Worm (Caenorhabditis elegans): ENCODE results near the gene dsc-4.

Gene dsc-4

DNA sequence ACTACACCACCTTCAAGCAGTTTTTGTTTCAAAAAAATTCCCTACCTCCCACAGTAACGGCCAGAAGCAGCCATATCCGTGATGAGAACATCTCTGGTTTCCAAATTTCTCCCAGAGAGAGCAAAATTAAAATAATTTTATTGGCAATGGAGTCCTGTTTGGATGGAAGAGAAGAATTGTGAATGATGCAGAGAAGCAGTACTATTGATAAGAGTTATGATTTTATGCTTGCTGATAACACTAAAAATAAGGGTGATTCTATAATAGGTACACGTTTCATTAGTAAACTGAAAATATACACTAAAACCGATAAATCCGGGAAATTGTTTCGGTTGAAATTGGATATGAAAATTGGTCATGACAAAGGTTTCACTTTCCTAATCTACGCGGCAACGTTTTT lies at the start of gene dsc-4:
TSS of gene dsc-4 (minus strand) at position 165 of the 400 bp plus-strand sequence.
- TF ChIP-seq fos-1 (tag; optimal IDR thresholded peaks at IDR 0.05) (peak; percentile 58), ceh-16 (tag; optimal IDR thresholded peaks at IDR 0.05) (no peak)

DNA sequence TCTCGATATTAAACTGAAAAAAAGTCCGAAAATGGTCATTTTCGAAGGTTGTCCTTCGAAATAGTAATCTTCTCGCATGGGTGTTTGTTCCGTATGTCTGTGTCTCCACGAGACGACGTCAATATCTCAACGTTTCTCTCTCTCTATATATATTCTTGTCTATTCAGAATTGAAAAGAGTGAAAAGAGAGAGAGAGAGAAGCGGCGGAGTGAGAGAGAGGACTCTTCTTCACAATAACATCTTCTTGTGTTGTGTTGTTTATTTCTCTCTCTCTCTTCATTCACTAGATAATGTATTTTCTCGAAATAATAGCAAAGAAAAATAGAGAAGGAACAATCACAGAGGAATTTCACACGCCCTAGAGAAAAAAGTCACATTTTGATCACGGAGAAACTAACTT lies 46.1 kb upstream of the dsc-4 start:
- TF ChIP-seq C34F6.9 (tag; optimal IDR thresholded peaks at IDR 0.05) (peak; percentile 76), unc-55 (GFP tag; optimal IDR thresholded peaks at IDR 0.05) (peak; percentile 77), sem-4 (tag; optimal IDR thresholded peaks at IDR 0.05) (no peak), lin-39 (tag; optimal IDR thresholded peaks at IDR 0.05) (no peak), elt-1 (tag; optimal IDR thresholded peaks at IDR 0.05) (no peak), blmp-1 (tag; optimal IDR thresholded peaks at IDR 0.05; ENCODE audit: insufficient read depth) (peak; percentile 57), mdl-1 (tag; optimal IDR thresholded peaks at IDR 0.05) (no peak), lsy-2 (tag; optimal IDR thresholded peaks at IDR 0.05) (peak in 1 of 2 experiments; percentile 59), fos-1 (tag; optimal IDR thresholded peaks at IDR 0.05) (peak; percentile 11), nhr-129 (tag; optimal IDR thresholded peaks at IDR 0.05) (peak; percentile 67), ceh-82 (tag; optimal IDR thresholded peaks at IDR 0.05) (no peak), R02D3.7 (tag; optimal IDR thresholded peaks at IDR 0.05) (no peak), ztf-11 (tag; optimal IDR thresholded peaks at IDR 0.05) (no peak), Y55F3AM.14 (GFP tag; optimal IDR thresholded peaks at IDR 0.05) (no peak), ztf-4 (tag; optimal IDR thresholded peaks at IDR 0.05) (no peak), crh-2 (tag; optimal IDR thresholded peaks at IDR 0.05) (peak; percentile 74), F13H6.1 (tag; optimal IDR thresholded peaks at IDR 0.05) (peak; percentile 7), sma-3 (GFP tag; optimal IDR thresholded peaks at IDR 0.05) (no peak), nhr-6 (tag; optimal IDR thresholded peaks at IDR 0.05) (peak; percentile 1), nhr-25 (tag; optimal IDR thresholded peaks at IDR 0.05) (peak; percentile 63), gmeb-1 (tag; optimal IDR thresholded peaks at IDR 0.05) (no peak), lin-11 (tag; optimal IDR thresholded peaks at IDR 0.05) (no peak), sma-9 (GFP tag; optimal IDR thresholded peaks at IDR 0.05) (peak; percentile 42), sma-9 (tag; optimal IDR thresholded peaks at IDR 0.05) (no peak)

DNA sequence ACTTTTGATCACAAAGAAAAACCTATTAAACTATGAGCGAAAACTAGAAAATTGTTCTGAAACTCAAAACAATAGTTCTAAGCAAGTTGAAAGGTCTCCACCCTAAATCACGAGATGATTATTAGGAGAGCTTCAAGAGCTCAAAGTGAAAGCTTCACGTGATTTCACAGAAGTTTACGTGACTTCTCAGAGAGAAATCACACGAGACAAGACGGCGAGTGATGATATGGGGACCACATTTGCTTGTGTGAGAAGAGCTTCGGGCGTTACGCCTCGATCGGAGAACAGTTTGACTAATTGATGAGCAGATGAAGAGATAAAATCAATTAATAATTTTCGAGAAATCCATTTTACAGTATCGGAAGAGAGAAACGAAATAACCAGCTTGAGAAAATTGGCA lies 44.6 kb upstream of the dsc-4 start:
- TF ChIP-seq peb-1 (tag; optimal IDR thresholded peaks at IDR 0.05) (no peak), nhr-237 (tag; optimal IDR thresholded peaks at IDR 0.05) (no peak), nhr-129 (tag; optimal IDR thresholded peaks at IDR 0.05) (peak; percentile 37), elt-1 (tag; optimal IDR thresholded peaks at IDR 0.05) (no peak), C34F6.9 (tag; optimal IDR thresholded peaks at IDR 0.05) (peak; percentile 28), ztf-11 (tag; optimal IDR thresholded peaks at IDR 0.05) (no peak)

DNA sequence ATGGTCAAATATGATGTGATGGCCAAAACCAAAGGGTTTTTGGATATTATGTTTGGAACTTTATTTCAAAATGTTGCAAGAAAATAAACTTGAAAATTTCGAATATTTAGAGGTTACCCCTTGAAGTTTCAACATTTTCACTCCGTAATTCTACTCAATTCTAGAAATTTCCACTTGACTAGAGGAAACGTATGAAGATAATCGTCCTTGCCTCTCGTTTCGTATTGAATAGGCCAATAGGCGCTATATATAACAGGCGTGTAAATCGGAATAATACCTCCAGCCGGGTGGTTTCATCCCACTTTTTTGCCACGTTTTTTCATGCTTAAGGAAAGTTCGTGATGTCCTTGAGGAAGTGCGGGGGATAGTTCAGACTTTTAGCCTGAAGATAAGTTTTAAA lies 22.9 kb upstream of the dsc-4 start:
- TF ChIP-seq lin-39 (tag; optimal IDR thresholded peaks at IDR 0.05) (no peak), crh-2 (tag; optimal IDR thresholded peaks at IDR 0.05) (no peak), unc-55 (GFP tag; optimal IDR thresholded peaks at IDR 0.05) (no peak)

DNA sequence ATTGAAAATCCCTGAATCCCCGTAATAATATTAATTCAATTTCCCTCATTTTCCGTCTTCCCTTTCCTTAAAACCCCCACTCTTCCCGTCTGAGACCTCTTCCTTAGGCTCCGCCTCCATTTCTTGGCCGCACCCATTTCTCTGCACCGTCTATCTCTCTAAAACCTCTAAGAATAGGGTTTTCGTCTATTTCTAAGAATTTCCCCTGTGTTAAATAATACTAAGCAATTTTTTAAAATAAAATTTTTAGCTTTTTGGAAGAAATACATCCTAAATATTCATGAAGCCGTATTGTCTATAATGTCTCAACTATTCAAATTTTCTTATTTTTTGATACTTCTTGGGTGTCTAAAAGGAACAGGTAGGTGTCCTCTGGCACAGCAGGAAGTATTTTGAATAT lies 19.2 kb upstream of the dsc-4 start, which contains the start of gene cdh-8:
TSS of gene cdh-8 (plus strand) at position 301 of the 400 bp plus-strand sequence.
- no peak for TF ChIP-seq nhr-77 (tag; optimal IDR thresholded peaks at IDR 0.05)

DNA sequence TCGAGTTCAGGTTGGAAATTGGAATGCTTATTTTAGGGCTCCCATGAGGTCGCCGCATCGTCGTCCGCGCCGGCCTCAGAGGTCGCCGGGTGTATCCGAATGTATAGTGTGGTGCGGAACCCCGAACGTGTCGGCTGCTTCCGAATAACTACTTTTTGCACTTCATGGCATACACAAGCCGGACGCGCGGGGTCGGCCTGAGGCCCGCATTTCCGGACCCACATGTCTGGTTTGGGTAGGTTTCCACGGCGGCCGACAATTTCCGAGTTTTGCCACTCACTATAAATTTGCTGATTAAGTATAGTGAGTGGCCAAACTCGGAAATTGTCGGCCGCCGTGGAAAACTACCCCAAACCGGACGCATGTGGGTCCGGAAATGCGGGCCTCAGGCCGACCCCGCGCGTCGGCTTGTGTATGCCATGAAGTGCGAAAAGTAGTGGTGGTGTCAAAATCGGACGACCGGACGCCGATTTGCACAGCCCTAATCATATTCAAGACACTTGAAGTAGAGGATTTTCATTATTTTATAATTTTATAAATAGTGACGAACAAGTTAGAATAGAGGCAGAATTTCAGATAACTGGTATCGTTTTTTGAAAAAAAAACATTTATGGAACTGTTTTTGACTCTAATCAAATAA lies 18.0 kb upstream of the dsc-4 start:
- no peak for TF ChIP-seq unc-39 (tag; optimal IDR thresholded peaks at IDR 0.05)
- no peak for TF ChIP-seq nhr-23 (tag; optimal IDR thresholded peaks at IDR 0.05)
- TF ChIP-seq nhr-25 (tag; optimal IDR thresholded peaks at IDR 0.05) = no peak
- TF ChIP-seq mdl-1 (tag; optimal IDR thresholded peaks at IDR 0.05) = no peak
- TF ChIP-seq zag-1 (tag; optimal IDR thresholded peaks at IDR 0.05) = no peak
- no peak for TF ChIP-seq ceh-82 (tag; optimal IDR thresholded peaks at IDR 0.05)
- TF ChIP-seq sem-4 (tag; optimal IDR thresholded peaks at IDR 0.05) = no peak
- no peak for TF ChIP-seq ceh-16 (tag; optimal IDR thresholded peaks at IDR 0.05)
- TF ChIP-seq lsy-2 (tag; optimal IDR thresholded peaks at IDR 0.05) = no peak
- TF ChIP-seq nhr-237 (tag; optimal IDR thresholded peaks at IDR 0.05) = no peak
- TF ChIP-seq lin-39 (tag; optimal IDR thresholded peaks at IDR 0.05) = no peak
- TF ChIP-seq lin-11 (tag; optimal IDR thresholded peaks at IDR 0.05) = no peak
- no peak for TF ChIP-seq unc-55 (GFP tag; optimal IDR thresholded peaks at IDR 0.05)
- TF ChIP-seq Y55F3AM.14 (GFP tag; optimal IDR thresholded peaks at IDR 0.05) = no peak
- no peak for TF ChIP-seq nhr-129 (tag; optimal IDR thresholded peaks at IDR 0.05)
- no peak for TF ChIP-seq fos-1 (tag; optimal IDR thresholded peaks at IDR 0.05)
- no peak for TF ChIP-seq ZK546.5 (tag; optimal IDR thresholded peaks at IDR 0.05)
- no peak for TF ChIP-seq elt-3 (tag; optimal IDR thresholded peaks at IDR 0.05)
- TF ChIP-seq skn-1 (tag; optimal IDR thresholded peaks at IDR 0.05) = no peak
